Fruit fly (Drosophila melanogaster): ENCODE data around the gene Mau2.

Mau2 gene

dm6 chr3R:15250454-15250853, 41.5 kb downstream of the Mau2 start (continued):
- peak; percentile 63; the same call in 2 of the 3 replicates for TF ChIP-seq CG11093 (GFP tag; IDR thresholded peaks at IDR 0.05)
- TF ChIP-seq CG11504 (tag; optimal IDR thresholded peaks at IDR 0.05), result no peak
- TF ChIP-seq amos (GFP tag; IDR thresholded peaks at IDR 0.05; ENCODE audit: partially characterized antibody), result no peak
- TF ChIP-seq ind (GFP tag; optimal IDR thresholded peaks at IDR 0.05), result peak; percentile 58
- TF ChIP-seq CG9817 (tag; optimal IDR thresholded peaks at IDR 0.05), result peak; percentile 69
- no peak for TF ChIP-seq CG5180 (GFP tag; optimal IDR thresholded peaks at IDR 0.05)
- TF ChIP-seq CG15011 (GFP tag; optimal IDR thresholded peaks at IDR 0.05), result no peak
- peak; percentile 7 for TF ChIP-seq ems (GFP tag; optimal IDR thresholded peaks at IDR 0.05)
- no peak for TF ChIP-seq emc (GFP tag; optimal IDR thresholded peaks at IDR 0.05)
- no peak for TF ChIP-seq CG9797 (GFP tag; optimal IDR thresholded peaks at IDR 0.05)
- TF ChIP-seq CG17328 (GFP tag; IDR thresholded peaks at IDR 0.05), result peak; percentile 76
- no peak for TF ChIP-seq caup (GFP tag; optimal IDR thresholded peaks at IDR 0.05; ENCODE audit: severe bottlenecking)
- no peak for TF ChIP-seq nau (GFP tag; optimal IDR thresholded peaks at IDR 0.05)
- TF ChIP-seq sr (GFP tag; IDR thresholded peaks at IDR 0.05), result 0 out of 3 replicates have a peak, but pooled peaks have one; percentile 15
- TF ChIP-seq wek (GFP tag; optimal IDR thresholded peaks at IDR 0.05), result no peak
- TF ChIP-seq insv (GFP tag; optimal IDR thresholded peaks at IDR 0.05), result no peak
- peak; percentile 43 for TF ChIP-seq CG15514 (GFP tag; optimal IDR thresholded peaks at IDR 0.05)
- TF ChIP-seq repo (GFP tag; optimal IDR thresholded peaks at IDR 0.05), result no peak
- TF ChIP-seq CG17385 (GFP tag; optimal IDR thresholded peaks at IDR 0.05), result no peak
- no peak for TF ChIP-seq CG4282 (GFP tag; optimal IDR thresholded peaks at IDR 0.05)
- peak; percentile 29 for TF ChIP-seq Fer2 (tag; optimal IDR thresholded peaks at IDR 0.05)
- peak; percentile 74 for TF ChIP-seq Fer3 (tag; optimal IDR thresholded peaks at IDR 0.05)
- TF ChIP-seq CG7357 (GFP tag; IDR thresholded peaks at IDR 0.05), result peak; percentile 48; the same call in 1 of the 3 replicates
- TF ChIP-seq Camta (GFP tag; optimal IDR thresholded peaks at IDR 0.05), result no peak
- peak; percentile 54; the same call in 1 of the 2 replicates for TF ChIP-seq CG5953 (GFP tag; IDR thresholded peaks at IDR 0.05)
- TF ChIP-seq vfl (GFP tag; optimal IDR thresholded peaks at IDR 0.05), result no peak
- no peak for TF ChIP-seq mirr (GFP tag; optimal IDR thresholded peaks at IDR 0.05)
- no peak for TF ChIP-seq Eip74EF (GFP tag; optimal IDR thresholded peaks at IDR 0.05)
- 0 out of 3 replicates have a peak, but pooled peaks have one; percentile 57 for TF ChIP-seq CG6175 (GFP tag; IDR thresholded peaks at IDR 0.05)
- no peak for TF ChIP-seq ATbp (GFP tag; optimal IDR thresholded peaks at IDR 0.05)
- no peak for TF ChIP-seq Gsc (GFP tag; IDR thresholded peaks at IDR 0.05)
- peak; percentile 30 for TF ChIP-seq fd96Cb (tag; optimal IDR thresholded peaks at IDR 0.05)
- peak; percentile 71 for TF ChIP-seq stc (GFP tag; IDR thresholded peaks at IDR 0.05)
- peak; percentile 82 for TF ChIP-seq dysf (GFP tag; IDR thresholded peaks at IDR 0.05)
- TF ChIP-seq Med (GFP tag), result peak; percentile 77
- no peak for TF ChIP-seq CG1529 (GFP tag; optimal IDR thresholded peaks at IDR 0.05)
- TF ChIP-seq Tbp (GFP tag; optimal IDR thresholded peaks at IDR 0.05), result no peak
- TF ChIP-seq Mad (GFP tag; optimal IDR thresholded peaks at IDR 0.05), result peak; percentile 11
- TF ChIP-seq fu2 (GFP tag; optimal IDR thresholded peaks at IDR 0.05), result no peak
- TF ChIP-seq CG9727 (GFP tag; optimal IDR thresholded peaks at IDR 0.05), result peak; percentile 63
- no peak for TF ChIP-seq CG11398 (GFP tag; optimal IDR thresholded peaks at IDR 0.05)
- no peak for TF ChIP-seq CG7963 (GFP tag; IDR thresholded peaks at IDR 0.05; ENCODE audit: partially characterized antibody)
- peak; percentile 4 for TF ChIP-seq CG4707 (GFP tag; optimal IDR thresholded peaks at IDR 0.05)
- TF ChIP-seq CG3281 (GFP tag; optimal IDR thresholded peaks at IDR 0.05), result no peak
- TF ChIP-seq HLH4C (GFP tag; IDR thresholded peaks at IDR 0.05; ENCODE audit: partially characterized antibody), result no peak
- peak; percentile 74 for TF ChIP-seq seq (GFP tag; IDR thresholded peaks at IDR 0.05)
- peak; percentile 64 for TF ChIP-seq CG6689 (GFP tag; IDR thresholded peaks at IDR 0.05)
- TF ChIP-seq CG10147 (GFP tag; optimal IDR thresholded peaks at IDR 0.05), result no peak
- TF ChIP-seq CG34422 (GFP tag; IDR thresholded peaks at IDR 0.05), result peak; percentile 72; the same call in 2 of the 3 replicates
- TF ChIP-seq cad (GFP tag; optimal IDR thresholded peaks at IDR 0.05), result no peak
- TF ChIP-seq E2f1 (GFP tag; IDR thresholded peaks at IDR 0.05), result peak; percentile 76

All from whole organism, embryonic.